Worm (Caenorhabditis elegans) whole organism, L4 larva: ENCODE results near the gene F54H12.4.

Experiments
- T20F7.1 ChIP-seq: fragments of 200-800 bp; sonication (Bioruptor generic); optimal IDR thresholded peaks from 2 replicates; lab custom pipeline; 2018; ENCODE audit warnings: mild to moderate bottlenecking, missing genetic modification characterization, missing compliant biosample characterization
- Y105C5A.15 ChIP-seq: fragments of 200-800 bp; sonication (Bioruptor generic); IDR thresholded peaks from 2 replicates; pipeline ENCODE4 v1.3.6; 2022; ENCODE audit warnings: missing genetic modification characterization, missing compliant biosample characterization
- daf-16 ChIP-seq, 3 experiments: sonication (generic microtip); optimal IDR thresholded peaks; 2 replicates each; lab custom pipeline; 2016 to 2017; ENCODE audit warnings: missing genetic modification characterization in 3 of 3, missing genetic modification reagents in 3 of 3, mild to moderate bottlenecking in 2 of 3, missing compliant biosample characterization in 2 of 3, missing biosample characterization in 1 of 3, moderate library complexity in 1 of 3
- fos-1 ChIP-seq: fragments of 150-350 bp; optimal IDR thresholded peaks from 2 replicates; lab custom pipeline; 2014; ENCODE audit warnings: missing biosample characterization, missing genetic modification characterization
- lin-1 ChIP-seq: fragments of 200-800 bp; sonication (Bioruptor generic); IDR thresholded peaks from 2 replicates; pipeline ENCODE4 v1.3.6; 2022; ENCODE audit warnings: missing genetic modification reagents, missing genetic modification characterization, missing compliant biosample characterization
- nhr-77 ChIP-seq: fragments of 150-350 bp; optimal IDR thresholded peaks from 2 replicates; lab custom pipeline; 2014; ENCODE audit warnings: missing biosample characterization, missing genetic modification characterization
- php-3 ChIP-seq: fragments of 200-800 bp; sonication (Bioruptor generic); IDR thresholded peaks from 2 replicates; pipeline ENCODE4 v1.3.6; 2022; ENCODE audit warnings: missing genetic modification reagents, missing genetic modification characterization, missing compliant biosample characterization
- snpc-4 ChIP-seq: fragments of 150-350 bp; optimal IDR thresholded peaks from 2 replicates; lab custom pipeline; 2014; ENCODE audit warnings: missing biosample characterization, missing genetic modification characterization
- unc-39 ChIP-seq: sonication (generic microtip); optimal IDR thresholded peaks from 2 replicates; lab custom pipeline; 2017; ENCODE audit warnings: missing biosample characterization, missing genetic modification characterization
- vab-7 ChIP-seq: fragments of 200-800 bp; sonication (Bioruptor generic); IDR thresholded peaks from 2 replicates; pipeline ENCODE4 v1.3.6; 2022; ENCODE audit warnings: missing genetic modification reagents, missing genetic modification characterization, missing compliant biosample characterization
- zag-1 ChIP-seq: fragments of 150-350 bp; optimal IDR thresholded peaks from 2 replicates; lab custom pipeline; 2014; ENCODE audit warnings: missing biosample characterization, missing genetic modification characterization
- zip-2 ChIP-seq: fragments of 150-350 bp; optimal IDR thresholded peaks from 2 replicates; lab custom pipeline; 2014; ENCODE audit warnings: missing biosample characterization, missing genetic modification characterization
- ztf-11 ChIP-seq: fragments of 150-350 bp; optimal IDR thresholded peaks from 2 replicates; lab custom pipeline; 2014; ENCODE audit warnings: missing biosample characterization, missing genetic modification characterization

- no peak for TF ChIP-seq nhr-77 (tag; lab: Kevin White, UChicago)
- no peak for TF ChIP-seq fos-1
- TF ChIP-seq unc-39 (tag; lab: Kevin White, UChicago): no peak
- TF ChIP-seq ztf-11 (tag; lab: Kevin White, UChicago): no peak
- TF ChIP-seq daf-16 (GFP tag; optimal IDR thresholded peaks at IDR 0.05; lab: Kevin White, UChicago): no peak
- TF ChIP-seq daf-16 (tag; optimal IDR thresholded peaks at IDR 0.05; lab: Kevin White, UChicago): no peak
- TF ChIP-seq lin-1 (GFP tag; lab: Robert Waterston, UW): no peak
- no peak for TF ChIP-seq zip-2
- TF ChIP-seq T20F7.1 (GFP tag; lab: Kevin White, UChicago): no peak
- no peak for TF ChIP-seq Y105C5A.15 (GFP tag; lab: Robert Waterston, UW)
- TF ChIP-seq zag-1 (tag; lab: Kevin White, UChicago): no peak
- TF ChIP-seq snpc-4: no peak
- TF ChIP-seq vab-7 (GFP tag; lab: Robert Waterston, UW): no peak
- TF ChIP-seq php-3 (GFP tag; lab: Robert Waterston, UW): no peak
These were observed 17.1 kb upstream of the F54H12.4 start, which contains the start of gene clp-1 for ce11 chrIII:7979659-7980058.
